Fruit fly (Drosophila melanogaster): ENCODE data around the gene CG34300.

The CG34300 gene

dm6 chr3R:30303351-30303750 lies 3.1 kb downstream of the CG34300 start:
- TF ChIP-seq CG8159 (tag; optimal IDR thresholded peaks at IDR 0.05) (no peak), Snoo (tag; optimal IDR thresholded peaks at IDR 0.05) (no peak), gl (tag; optimal IDR thresholded peaks at IDR 0.05) (no peak), CG10348 (GFP tag; IDR thresholded peaks at IDR 0.05) (no peak)

DNA sequence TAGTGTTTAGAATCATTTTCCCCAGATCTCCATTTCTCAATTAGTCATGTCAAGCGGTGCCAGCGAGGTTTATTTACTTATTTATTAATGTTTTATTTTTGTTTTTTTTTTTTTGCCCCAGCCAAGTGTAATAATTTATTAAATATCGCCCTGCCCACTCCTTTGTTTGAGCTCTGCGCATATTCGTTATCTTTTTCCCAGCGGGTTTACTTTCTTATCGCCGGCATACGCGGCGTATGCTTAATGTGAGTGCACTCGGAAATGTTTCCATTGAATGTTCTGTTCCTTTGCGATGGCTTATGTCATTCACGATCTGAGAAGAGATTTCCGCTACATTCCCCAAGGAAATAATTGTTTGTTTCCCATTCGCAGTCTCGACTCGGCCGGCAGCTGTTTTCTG lies 8.8 kb downstream of the CG34300 start:
- TF ChIP-seq CG8301 (tag; optimal IDR thresholded peaks at IDR 0.05) (no peak), gl (tag; optimal IDR thresholded peaks at IDR 0.05) (no peak), Ets98B (GFP tag; IDR thresholded peaks at IDR 0.05) (no peak; the same call in 1 of the 2 replicates), CG8159 (tag; optimal IDR thresholded peaks at IDR 0.05) (no peak), CG32121 (GFP tag; IDR thresholded peaks at IDR 0.05) (no peak), CG9948 (tag; optimal IDR thresholded peaks at IDR 0.05) (no peak), Pif1B (GFP tag; optimal IDR thresholded peaks at IDR 0.05) (peak; percentile 26), rn (GFP tag; IDR thresholded peaks at IDR 0.05) (no peak), fd96Ca (GFP tag; IDR thresholded peaks at IDR 0.05) (peak; percentile 38; the same call in 1 of the 3 replicates), D1 (tag; optimal IDR thresholded peaks at IDR 0.05) (no peak), CG15710 (tag; optimal IDR thresholded peaks at IDR 0.05) (no peak), Snoo (tag; optimal IDR thresholded peaks at IDR 0.05) (no peak), CG13204 (GFP tag; optimal IDR thresholded peaks at IDR 0.05) (no peak), CG10348 (GFP tag; IDR thresholded peaks at IDR 0.05) (no peak), CG34367 (tag; optimal IDR thresholded peaks at IDR 0.05) (no peak), EcR (GFP tag; optimal IDR thresholded peaks at IDR 0.05) (peak; percentile 50), CG4496 (GFP tag; IDR thresholded peaks at IDR 0.05) (0 out of 3 replicates have a peak, but pooled peaks have one; percentile 9)

DNA sequence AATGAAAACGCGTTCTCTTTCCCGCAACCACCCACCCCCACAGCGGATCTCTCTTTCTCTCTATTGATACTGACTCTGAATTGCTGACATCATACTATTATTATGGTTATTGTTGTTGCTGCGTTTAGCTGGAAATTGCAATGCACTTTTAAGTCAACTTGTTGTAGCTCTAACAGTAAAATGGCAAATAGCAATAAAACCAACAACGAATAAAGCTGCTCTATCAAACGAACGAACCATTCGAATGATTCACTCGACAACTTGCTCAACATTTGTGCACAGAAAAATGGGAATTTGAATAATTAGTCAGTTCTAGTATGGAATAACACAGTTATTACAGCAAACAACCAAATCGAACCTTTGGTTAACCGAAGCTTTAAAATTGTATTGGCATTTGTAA lies 9.6 kb downstream of the CG34300 start:
- no peak for TF ChIP-seq CG17806 (tag; optimal IDR thresholded peaks at IDR 0.05)

DNA sequence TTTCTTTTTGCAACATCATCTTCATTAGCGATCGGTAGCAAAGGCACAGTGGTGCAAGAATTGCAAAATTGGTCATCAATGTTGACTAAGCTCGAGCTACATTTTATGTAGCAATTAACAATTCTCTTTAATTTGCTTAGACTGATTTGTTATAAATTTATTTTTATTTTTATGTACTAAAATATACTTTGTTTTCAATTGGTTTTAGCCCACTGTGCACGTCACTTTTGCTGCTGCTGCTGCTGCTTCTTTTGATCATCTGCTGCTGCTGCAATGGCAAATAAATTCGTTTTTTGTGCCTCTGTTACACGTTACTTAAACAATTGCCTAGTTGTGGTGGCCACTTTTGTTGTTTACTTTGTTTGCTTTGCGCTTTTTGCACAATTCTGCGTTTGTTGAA lies 10.4 kb downstream of the CG34300 start:
- TF ChIP-seq CG34367 (tag; optimal IDR thresholded peaks at IDR 0.05) (peak; percentile 93), CG17806 (tag; optimal IDR thresholded peaks at IDR 0.05) (peak; percentile 95), rn (GFP tag; IDR thresholded peaks at IDR 0.05) (peak; percentile 95), CG14655 (GFP tag; optimal IDR thresholded peaks at IDR 0.05) (peak; percentile 97), gl (tag; optimal IDR thresholded peaks at IDR 0.05) (peak; percentile 84), CG15710 (tag; optimal IDR thresholded peaks at IDR 0.05) (peak; percentile 90), CG4496 (GFP tag; IDR thresholded peaks at IDR 0.05) (peak; percentile 99), D1 (tag; optimal IDR thresholded peaks at IDR 0.05) (peak; percentile 82), CG8301 (tag; optimal IDR thresholded peaks at IDR 0.05) (peak; percentile 95), fd96Ca (GFP tag; IDR thresholded peaks at IDR 0.05) (peak; percentile 98), CG12605 (GFP tag; IDR thresholded peaks at IDR 0.05) (peak; percentile 98), CG13204 (GFP tag; optimal IDR thresholded peaks at IDR 0.05) (peak; percentile 83), CG9948 (tag; optimal IDR thresholded peaks at IDR 0.05) (peak; percentile 91), CG10348 (GFP tag; IDR thresholded peaks at IDR 0.05) (peak; percentile 82), Ets98B (GFP tag; IDR thresholded peaks at IDR 0.05) (peak; percentile 98), CG8159 (tag; optimal IDR thresholded peaks at IDR 0.05) (peak; percentile 93), Pif1A (GFP tag; optimal IDR thresholded peaks at IDR 0.05) (peak; percentile 79), Pif1B (GFP tag; optimal IDR thresholded peaks at IDR 0.05) (peak; percentile 92), Snoo (tag; optimal IDR thresholded peaks at IDR 0.05) (peak; percentile 95), CG32121 (GFP tag; IDR thresholded peaks at IDR 0.05) (peak; percentile 98), EcR (GFP tag; optimal IDR thresholded peaks at IDR 0.05) (peak; percentile 61)

- TF ChIP-seq D1 (tag; optimal IDR thresholded peaks at IDR 0.05) (no peak), rn (GFP tag; IDR thresholded peaks at IDR 0.05) (no peak), CG12605 (GFP tag; IDR thresholded peaks at IDR 0.05) (no peak), CG10348 (GFP tag; IDR thresholded peaks at IDR 0.05) (no peak), CG34367 (tag; optimal IDR thresholded peaks at IDR 0.05) (peak; percentile 19), Snoo (tag; optimal IDR thresholded peaks at IDR 0.05) (peak; percentile 63), gl (tag; optimal IDR thresholded peaks at IDR 0.05) (no peak), Pif1B (GFP tag; optimal IDR thresholded peaks at IDR 0.05) (peak; percentile 17), CG17806 (tag; optimal IDR thresholded peaks at IDR 0.05) (no peak), CG14655 (GFP tag; optimal IDR thresholded peaks at IDR 0.05) (no peak), CG8159 (tag; optimal IDR thresholded peaks at IDR 0.05) (peak; percentile 23), CG15710 (tag; optimal IDR thresholded peaks at IDR 0.05) (peak; percentile 56), CG4496 (GFP tag; IDR thresholded peaks at IDR 0.05) (no peak), Pif1A (GFP tag; optimal IDR thresholded peaks at IDR 0.05) (peak; percentile 27), CG13204 (GFP tag; optimal IDR thresholded peaks at IDR 0.05) (no peak), CG9948 (tag; optimal IDR thresholded peaks at IDR 0.05) (no peak), Ets98B (GFP tag; IDR thresholded peaks at IDR 0.05) (no peak)
These were observed 11.4 kb downstream of the CG34300 start for dm6 chr3R:30295022-30295421.

DNA sequence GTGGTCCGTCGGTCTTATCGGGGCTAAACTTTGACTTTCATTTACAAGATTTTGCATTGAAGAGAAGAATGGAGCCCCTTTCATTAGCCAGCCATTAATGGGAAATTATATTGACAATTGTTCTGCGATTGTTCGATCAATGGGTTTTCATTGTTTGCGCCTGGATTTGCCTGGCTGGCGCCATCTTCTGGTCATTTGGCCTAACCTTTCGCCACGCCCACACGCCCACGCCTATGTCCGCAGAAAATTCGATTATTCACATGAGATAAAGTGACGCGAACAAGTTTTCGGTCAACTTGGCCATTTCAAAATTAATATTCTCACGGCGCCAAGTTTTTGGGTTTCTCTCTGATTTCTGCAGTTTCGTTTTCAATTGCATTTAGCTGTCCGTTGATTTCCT lies 11.8 kb downstream of the CG34300 start:
- no peak for TF ChIP-seq Pif1B (GFP tag; optimal IDR thresholded peaks at IDR 0.05)
- TF ChIP-seq EcR (GFP tag; optimal IDR thresholded peaks at IDR 0.05) = no peak
- TF ChIP-seq gl (tag; optimal IDR thresholded peaks at IDR 0.05) = no peak
- no peak for TF ChIP-seq CG4496 (GFP tag; IDR thresholded peaks at IDR 0.05)
- TF ChIP-seq D1 (tag; optimal IDR thresholded peaks at IDR 0.05) = no peak
- TF ChIP-seq CG12605 (GFP tag; IDR thresholded peaks at IDR 0.05) = no peak
- TF ChIP-seq CG9948 (tag; optimal IDR thresholded peaks at IDR 0.05) = no peak
- no peak for TF ChIP-seq fd96Ca (GFP tag; IDR thresholded peaks at IDR 0.05)
- no peak for TF ChIP-seq CG34367 (tag; optimal IDR thresholded peaks at IDR 0.05)
- TF ChIP-seq Pif1A (GFP tag; optimal IDR thresholded peaks at IDR 0.05) = no peak
